Fruit fly (Drosophila melanogaster): ENCODE measurements around the gene Paip2.

Gene Paip2

dm6 chr3R:12982982-12983633, 2.5 kb downstream of the Paip2 start (continued):
- peak; percentile 42; the same call in 1 of the 2 replicates for TF ChIP-seq bbx (GFP tag; IDR thresholded peaks at IDR 0.05; ENCODE audit: partially characterized antibody)
- no peak for TF ChIP-seq CG4360 (GFP tag; IDR thresholded peaks at IDR 0.05)
- TF ChIP-seq Six4 (GFP tag; optimal IDR thresholded peaks at IDR 0.05): no peak
- TF ChIP-seq Aef1 (GFP tag; IDR thresholded peaks at IDR 0.05): no peak
- TF ChIP-seq CG15514 (GFP tag; optimal IDR thresholded peaks at IDR 0.05): no peak
- TF ChIP-seq CG10462 (GFP tag; optimal IDR thresholded peaks at IDR 0.05): no peak
- TF ChIP-seq row (GFP tag; IDR thresholded peaks at IDR 0.05): peak; percentile 55; the same call in 2 of the 3 replicates
- TF ChIP-seq Fer1 (GFP tag; optimal IDR thresholded peaks at IDR 0.05): no peak
- no peak for TF ChIP-seq Scr (GFP tag; IDR thresholded peaks at IDR 0.05; ENCODE audit: partially characterized antibody)
- no peak for TF ChIP-seq gt (GFP tag; IDR thresholded peaks at IDR 0.05)
- no peak for TF ChIP-seq CG11398 (GFP tag; optimal IDR thresholded peaks at IDR 0.05)
- no peak for TF ChIP-seq lbe (GFP tag; optimal IDR thresholded peaks at IDR 0.05)
- no peak for TF ChIP-seq gsb (GFP tag; IDR thresholded peaks at IDR 0.05)
- no peak for TF ChIP-seq p53 (GFP tag; optimal IDR thresholded peaks at IDR 0.05)
- no peak for TF ChIP-seq HmgZ (tag; optimal IDR thresholded peaks at IDR 0.05)
- TF ChIP-seq CG10209 (GFP tag; optimal IDR thresholded peaks at IDR 0.05): no peak
- peak; percentile 28; the same call in 1 of the 2 replicates for TF ChIP-seq Drgx (GFP tag; IDR thresholded peaks at IDR 0.05)
- no peak for TF ChIP-seq HLH4C (GFP tag; IDR thresholded peaks at IDR 0.05; ENCODE audit: partially characterized antibody)
- no peak for TF ChIP-seq Hand (GFP tag; optimal IDR thresholded peaks at IDR 0.05)
- TF ChIP-seq CG42726 (GFP tag; IDR thresholded peaks at IDR 0.05; ENCODE audit: partially characterized antibody): no peak
- no peak for TF ChIP-seq NC2α (GFP tag; optimal IDR thresholded peaks at IDR 0.05)
- TF ChIP-seq otp (GFP tag; IDR thresholded peaks at IDR 0.05): 0 out of 3 replicates have a peak, but pooled peaks have one; percentile 16
- no peak for TF ChIP-seq CG7963 (GFP tag; IDR thresholded peaks at IDR 0.05; ENCODE audit: partially characterized antibody)
- TF ChIP-seq CG10431 (GFP tag; optimal IDR thresholded peaks at IDR 0.05): no peak
- TF ChIP-seq CG10565 (GFP tag; optimal IDR thresholded peaks at IDR 0.05): no peak
- peak; percentile 12 for TF ChIP-seq mirr (GFP tag; optimal IDR thresholded peaks at IDR 0.05)
- TF ChIP-seq CG17568 (GFP tag; optimal IDR thresholded peaks at IDR 0.05): no peak
- peak; percentile 13 for TF ChIP-seq CG12391 (tag; optimal IDR thresholded peaks at IDR 0.05)
- no peak for TF ChIP-seq Atf3 (GFP tag; optimal IDR thresholded peaks at IDR 0.05)
- TF ChIP-seq CG9932 (GFP tag; IDR thresholded peaks at IDR 0.05): peak; percentile 51; the same call in 1 of the 2 replicates
- no peak for TF ChIP-seq CG4617 (GFP tag; optimal IDR thresholded peaks at IDR 0.05; ENCODE audit: borderline replicate concordance)
- TF ChIP-seq lov (optimal IDR thresholded peaks at IDR 0.05): no peak
- no peak for TF ChIP-seq lov (GFP tag; IDR thresholded peaks at IDR 0.05)
- no peak for TF ChIP-seq gcm2 (GFP tag; optimal IDR thresholded peaks at IDR 0.05)
- TF ChIP-seq wdn (GFP tag; IDR thresholded peaks at IDR 0.05): no peak

DNA sequence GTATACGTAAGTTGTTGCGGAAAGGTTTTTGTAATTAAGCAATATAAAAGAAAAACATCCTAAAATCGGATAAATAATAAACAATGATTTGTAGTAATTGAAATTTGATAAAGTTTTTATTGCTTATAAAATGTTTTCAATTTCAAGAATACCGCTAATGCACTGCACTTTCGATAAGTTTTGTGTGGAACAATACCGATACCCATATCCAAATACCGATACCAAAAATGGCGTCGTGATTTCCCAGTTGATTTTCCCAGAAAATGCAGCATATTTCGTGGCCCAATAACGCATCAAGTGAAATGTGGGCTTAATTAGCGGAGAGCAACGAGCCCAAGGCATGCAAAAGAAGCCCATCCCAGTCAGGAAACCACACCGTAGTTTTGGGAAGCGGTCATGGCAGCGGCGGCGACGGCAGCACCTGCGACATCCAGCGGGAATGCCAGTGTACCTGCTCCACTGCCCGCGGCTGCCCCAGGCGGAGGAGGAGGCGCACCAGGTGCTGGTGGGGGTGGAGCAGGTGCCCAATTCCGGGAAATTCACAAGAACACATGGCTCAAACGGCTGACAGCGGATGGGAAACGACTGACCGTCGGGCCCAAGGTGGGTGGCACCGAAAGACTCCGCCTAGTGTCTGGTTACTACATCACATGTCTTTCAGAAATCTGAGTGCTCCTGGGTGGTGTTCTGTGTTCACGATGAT, 5.4 kb downstream of the Paip2 start, which contains the start of gene CG31342:
CG31342 (plus strand) TSS at position 214 of the 703 bp plus-strand sequence.
- no peak for TF ChIP-seq CG8281 (tag; optimal IDR thresholded peaks at IDR 0.05)
- TF ChIP-seq BtbVII (GFP tag; optimal IDR thresholded peaks at IDR 0.05): no peak
- no peak for TF ChIP-seq H2.0 (GFP tag; IDR thresholded peaks at IDR 0.05)
- no peak for TF ChIP-seq Fer3 (tag; optimal IDR thresholded peaks at IDR 0.05)
- no peak for TF ChIP-seq al (GFP tag; IDR thresholded peaks at IDR 0.05)
- no peak for TF ChIP-seq z (GFP tag; IDR thresholded peaks at IDR 0.05)
- no peak for TF ChIP-seq gcm (GFP tag; optimal IDR thresholded peaks at IDR 0.05)
- no peak for TF ChIP-seq CG8765 (GFP tag; IDR thresholded peaks at IDR 0.05)
- TF ChIP-seq insv (GFP tag; optimal IDR thresholded peaks at IDR 0.05): no peak
- TF ChIP-seq CG10267 (tag; optimal IDR thresholded peaks at IDR 0.05): peak; percentile 64
- TF ChIP-seq eve (GFP tag; optimal IDR thresholded peaks at IDR 0.05): no peak
- peak; percentile 66 for TF ChIP-seq ssp (GFP tag; IDR thresholded peaks at IDR 0.05)
- no peak for TF ChIP-seq CG12071 (GFP tag; optimal IDR thresholded peaks at IDR 0.05)
- peak; percentile 5 for TF ChIP-seq nom (GFP tag; optimal IDR thresholded peaks at IDR 0.05)
- TF ChIP-seq Trl (optimal IDR thresholded peaks at IDR 0.05): no peak
- TF ChIP-seq Trl (GFP tag; optimal IDR thresholded peaks at IDR 0.05): no peak
